Fruit fly (Drosophila melanogaster): ENCODE data around the gene CG7377.

CG7377 gene

dm6 chr3L:11549432-11549831, 40.1 kb upstream of the CG7377 start:
- TF ChIP-seq salr (GFP tag; optimal IDR thresholded peaks at IDR 0.05) (no peak), CG10631 (GFP tag; optimal IDR thresholded peaks at IDR 0.05) (no peak), Gug (GFP tag; IDR thresholded peaks at IDR 0.05) (peak; percentile 13; the same call in 1 of the 2 replicates), fkh (GFP tag; optimal IDR thresholded peaks at IDR 0.05) (no peak), eg (GFP tag; IDR thresholded peaks at IDR 0.05) (peak; percentile 61; the same call in 2 of the 3 replicates), Eip78C (GFP tag) (peak; percentile 11), CG6276 (GFP tag; optimal IDR thresholded peaks at IDR 0.05) (peak; percentile 22), CG31627 (GFP tag; optimal IDR thresholded peaks at IDR 0.05) (no peak), Hr4 (GFP tag; optimal IDR thresholded peaks at IDR 0.05) (no peak), CG8119 (GFP tag; IDR thresholded peaks at IDR 0.05) (peak; percentile 55; the same call in 2 of the 3 replicates), CG6792 (GFP tag; optimal IDR thresholded peaks at IDR 0.05) (no peak), CG15336 (GFP tag; IDR thresholded peaks at IDR 0.05) (0 out of 2 replicates have a peak, but pooled peaks have one; percentile 27), CG10669 (GFP tag; optimal IDR thresholded peaks at IDR 0.05) (no peak), CG6808 (GFP tag; optimal IDR thresholded peaks at IDR 0.05) (no peak)

- TF ChIP-seq CG31627 (GFP tag; optimal IDR thresholded peaks at IDR 0.05) (no peak), Lpt (GFP tag; optimal IDR thresholded peaks at IDR 0.05) (no peak), CG16779 (tag; optimal IDR thresholded peaks at IDR 0.05) (no peak), Hr39 (GFP tag; optimal IDR thresholded peaks at IDR 0.05) (no peak), Ets21C (GFP tag; optimal IDR thresholded peaks at IDR 0.05) (no peak), Eip78C (GFP tag) (no peak), OdsH (GFP tag; optimal IDR thresholded peaks at IDR 0.05) (no peak), Hr4 (GFP tag; optimal IDR thresholded peaks at IDR 0.05) (no peak), CG6854 (GFP tag; optimal IDR thresholded peaks at IDR 0.05) (no peak), vri (GFP tag; optimal IDR thresholded peaks at IDR 0.05) (no peak), CG6792 (GFP tag; optimal IDR thresholded peaks at IDR 0.05) (no peak), topi (GFP tag; optimal IDR thresholded peaks at IDR 0.05) (no peak), CG10669 (GFP tag; optimal IDR thresholded peaks at IDR 0.05) (no peak), fkh (GFP tag; optimal IDR thresholded peaks at IDR 0.05) (peak; percentile 66), CG6163 (GFP tag; IDR thresholded peaks at IDR 0.05) (0 out of 3 replicates have a peak, but pooled peaks have one; percentile 24), Hr38 (GFP tag; optimal IDR thresholded peaks at IDR 0.05) (no peak), esn (GFP tag; optimal IDR thresholded peaks at IDR 0.05) (no peak)
Observed at dm6 chr3L:11550359-11551056, 39.0 kb upstream of the CG7377 start.

dm6 chr3L:11551949-11552348, 37.5 kb upstream of the CG7377 start:
- TF ChIP-seq dac (GFP tag; optimal IDR thresholded peaks at IDR 0.05) (peak; percentile 34), CG15336 (GFP tag; IDR thresholded peaks at IDR 0.05) (peak; percentile 76), CG3919 (GFP tag; optimal IDR thresholded peaks at IDR 0.05) (peak; percentile 65), OdsH (GFP tag; optimal IDR thresholded peaks at IDR 0.05) (peak; percentile 51), Hr4 (GFP tag; optimal IDR thresholded peaks at IDR 0.05) (peak; percentile 72), CG11902 (GFP tag; optimal IDR thresholded peaks at IDR 0.05) (peak; percentile 10), CG6276 (GFP tag; optimal IDR thresholded peaks at IDR 0.05) (peak; percentile 56), CG7368 (GFP tag; optimal IDR thresholded peaks at IDR 0.05) (peak; percentile 12), acj6 (GFP tag; optimal IDR thresholded peaks at IDR 0.05) (peak; percentile 47), CG34406 (GFP tag; optimal IDR thresholded peaks at IDR 0.05) (peak; percentile 51), Hr39 (GFP tag; optimal IDR thresholded peaks at IDR 0.05) (peak; percentile 36), lz (GFP tag; optimal IDR thresholded peaks at IDR 0.05) (peak; percentile 47), Hr38 (GFP tag; optimal IDR thresholded peaks at IDR 0.05) (no peak), CG6808 (GFP tag; optimal IDR thresholded peaks at IDR 0.05) (peak; percentile 58), pdm3 (GFP tag; optimal IDR thresholded peaks at IDR 0.05) (peak; percentile 59), CG11294 (GFP tag; IDR thresholded peaks at IDR 0.05) (no peak), Ets96B (tag; optimal IDR thresholded peaks at IDR 0.05) (peak; percentile 71), CG9139 (GFP tag; optimal IDR thresholded peaks at IDR 0.05) (no peak), CG3032 (tag; optimal IDR thresholded peaks at IDR 0.05) (peak; percentile 50), Eip93F (GFP tag; optimal IDR thresholded peaks at IDR 0.05) (no peak), CG10669 (GFP tag; optimal IDR thresholded peaks at IDR 0.05) (peak; percentile 70), Lpt (GFP tag; optimal IDR thresholded peaks at IDR 0.05) (no peak), CG1621 (tag; optimal IDR thresholded peaks at IDR 0.05) (peak; percentile 31), CG11762 (GFP tag; optimal IDR thresholded peaks at IDR 0.05; ENCODE audit: insufficient read depth) (peak; percentile 33), Eip78C (GFP tag) (peak; percentile 87), cyc (GFP tag; optimal IDR thresholded peaks at IDR 0.05) (peak; percentile 52), svp (GFP tag) (peak; percentile 76), vri (GFP tag; optimal IDR thresholded peaks at IDR 0.05) (no peak), Ets21C (GFP tag; optimal IDR thresholded peaks at IDR 0.05) (no peak), CG32006 (GFP tag; optimal IDR thresholded peaks at IDR 0.05) (peak; percentile 78), Sox15 (GFP tag; optimal IDR thresholded peaks at IDR 0.05) (peak; percentile 16), fd59A (GFP tag; optimal IDR thresholded peaks at IDR 0.05) (peak; percentile 36), CG6854 (GFP tag; optimal IDR thresholded peaks at IDR 0.05) (no peak)
